Fruit fly (Drosophila melanogaster): ENCODE data around the gene CG17681.
A peak's percentile ranks its signal among the peaks of the same experiment; 100 is the strongest.

Gene CG17681

dm6 chr2L:18152172-18152639 is 717 bp upstream of the CG17681 start, which contains the start of gene Socs36E (continued):
- TF ChIP-seq Usf (GFP tag; optimal IDR thresholded peaks at IDR 0.05) (no peak), CG12744 (GFP tag; optimal IDR thresholded peaks at IDR 0.05) (no peak), CTCF (GFP tag; optimal IDR thresholded peaks at IDR 0.05) (peak; percentile 81), vnd (GFP tag; IDR thresholded peaks at IDR 0.05; ENCODE audit: partially characterized antibody) (no peak), PHDP (tag; optimal IDR thresholded peaks at IDR 0.05) (peak; percentile 45), B-H2 (GFP tag; optimal IDR thresholded peaks at IDR 0.05) (peak; percentile 69), dimm (GFP tag; IDR thresholded peaks at IDR 0.05) (no peak), Oli (tag; optimal IDR thresholded peaks at IDR 0.05) (no peak), CG1024 (GFP tag; IDR thresholded peaks at IDR 0.05) (no peak), Drgx (GFP tag; IDR thresholded peaks at IDR 0.05) (no peak), shn (GFP tag; optimal IDR thresholded peaks at IDR 0.05) (no peak), CG6854 (GFP tag; optimal IDR thresholded peaks at IDR 0.05) (no peak), CG7786 (GFP tag; optimal IDR thresholded peaks at IDR 0.05) (peak; percentile 46), Gsc (GFP tag; IDR thresholded peaks at IDR 0.05) (no peak), CG42726 (GFP tag; IDR thresholded peaks at IDR 0.05; ENCODE audit: partially characterized antibody) (peak; percentile 84), TFAM (GFP tag; optimal IDR thresholded peaks at IDR 0.05) (no peak), Deaf1 (tag; optimal IDR thresholded peaks at IDR 0.05) (peak; percentile 82), Doc2 (GFP tag; IDR thresholded peaks at IDR 0.05) (no peak), CG14860 (GFP tag; IDR thresholded peaks at IDR 0.05; ENCODE audit: partially characterized antibody) (no peak), odd (GFP tag; optimal IDR thresholded peaks at IDR 0.05) (no peak), tgo (GFP tag; IDR thresholded peaks at IDR 0.05) (no peak), az2 (GFP tag; optimal IDR thresholded peaks at IDR 0.05) (no peak), CG8089 (GFP tag; optimal IDR thresholded peaks at IDR 0.05) (no peak), Lim3 (GFP tag; IDR thresholded peaks at IDR 0.05) (no peak), sd (tag; optimal IDR thresholded peaks at IDR 0.05) (peak; percentile 97), CG6272 (GFP tag; IDR thresholded peaks at IDR 0.05) (no peak; the same call in 1 of the 2 replicates), CG31441 (GFP tag; IDR thresholded peaks at IDR 0.05) (no peak), nau (GFP tag; optimal IDR thresholded peaks at IDR 0.05) (no peak), Med (GFP tag) (peak; percentile 96), CG18764 (GFP tag; optimal IDR thresholded peaks at IDR 0.05) (peak; percentile 8), CG30020 (tag; optimal IDR thresholded peaks at IDR 0.05) (no peak), CG11560 (tag; IDR thresholded peaks at IDR 0.05) (peak; percentile 56; the same call in 2 of the 3 replicates), NC2β (GFP tag; optimal IDR thresholded peaks at IDR 0.05) (peak; percentile 70), Spps (tag; optimal IDR thresholded peaks at IDR 0.05) (peak; percentile 14), CG10979 (tag; optimal IDR thresholded peaks at IDR 0.05) (peak; percentile 0), CG15011 (GFP tag; optimal IDR thresholded peaks at IDR 0.05) (no peak), dysf (GFP tag; IDR thresholded peaks at IDR 0.05) (peak; percentile 34; the same call in 1 of the 3 replicates), CG14014 (GFP tag; IDR thresholded peaks at IDR 0.05) (no peak), CG30431 (GFP tag; optimal IDR thresholded peaks at IDR 0.05) (no peak), Hr51 (GFP tag; optimal IDR thresholded peaks at IDR 0.05) (peak in 1 of 2 experiments; percentile 36), CG13296 (GFP tag; optimal IDR thresholded peaks at IDR 0.05) (peak; percentile 0), stc (GFP tag; IDR thresholded peaks at IDR 0.05) (no peak), CG6765 (GFP tag; optimal IDR thresholded peaks at IDR 0.05) (no peak), emc (GFP tag; optimal IDR thresholded peaks at IDR 0.05) (peak; percentile 24), Six4 (GFP tag; optimal IDR thresholded peaks at IDR 0.05) (no peak), HLH54F (GFP tag; optimal IDR thresholded peaks at IDR 0.05) (peak; percentile 23), btn (GFP tag; optimal IDR thresholded peaks at IDR 0.05) (no peak), CG33213 (GFP tag; optimal IDR thresholded peaks at IDR 0.05) (peak; percentile 93), aop (GFP tag; IDR thresholded peaks at IDR 0.05) (peak; percentile 61; the same call in 1 of the 2 replicates), gt (GFP tag; IDR thresholded peaks at IDR 0.05) (no peak), chif (GFP tag; optimal IDR thresholded peaks at IDR 0.05) (peak in 1 of 2 experiments; percentile 29), CG3726 (GFP tag; IDR thresholded peaks at IDR 0.05) (no peak; the same call in 2 of the 3 replicates)

All from whole organism, embryonic.